Fruit fly (Drosophila melanogaster): ENCODE data around the gene kis.

DNA sequence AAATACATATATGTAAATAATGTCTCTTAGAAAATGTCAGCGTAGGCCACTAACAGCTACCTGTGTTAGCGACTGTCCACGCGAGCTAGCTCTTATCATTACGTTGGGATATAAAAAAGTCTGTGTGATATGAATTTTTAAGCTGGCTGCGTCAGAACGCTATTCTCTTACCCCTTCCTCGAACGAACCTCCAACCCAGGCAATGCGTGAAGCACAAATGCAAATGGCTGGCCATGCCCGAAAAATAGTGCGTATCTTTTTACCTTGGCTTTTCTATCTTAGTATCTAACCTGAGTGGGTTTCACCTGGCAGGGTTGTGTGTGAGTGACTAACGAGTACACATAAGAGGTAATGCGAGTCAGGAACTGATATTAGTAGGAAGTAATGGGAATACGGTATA, 87.4 kb downstream of the kis start:
- TF ChIP-seq insv (optimal IDR thresholded peaks at IDR 0.05) (no peak), h (optimal IDR thresholded peaks at IDR 0.05) (no peak)
